Worm (Caenorhabditis elegans) whole organism, L3 larva: ENCODE data around the gene mig-22.

Source experiments
- ama-1 ChIP-seq: fragments of 150-350 bp; optimal IDR thresholded peaks from 2 replicates; lab custom pipeline; 2018
- fkh-10 ChIP-seq: sonication (generic microtip); optimal IDR thresholded peaks from 2 replicates; lab custom pipeline; 2017; ENCODE audit warnings: missing biosample characterization, missing genetic modification reagents, missing genetic modification characterization
- lin-15B ChIP-seq: fragments of 150-350 bp; optimal IDR thresholded peaks from 2 replicates; lab custom pipeline; 2014; ENCODE audit warnings: missing biosample characterization, missing genetic modification characterization
- lin-39 ChIP-seq: fragments of 150-350 bp; optimal IDR thresholded peaks from 2 replicates; lab custom pipeline; 2018; ENCODE audit warnings: missing biosample characterization, missing genetic modification reagents, missing genetic modification characterization
- mdl-1 ChIP-seq: fragments of 150-350 bp; optimal IDR thresholded peaks from 2 replicates; lab custom pipeline; 2014; ENCODE audit warnings: missing biosample characterization, missing genetic modification characterization
- nfya-1 ChIP-seq: sonication (generic microtip); optimal IDR thresholded peaks from 2 replicates; lab custom pipeline; 2017; ENCODE audit warnings: missing genetic modification characterization, mild to moderate bottlenecking, missing compliant biosample characterization, antibody characterized with exemption, moderate library complexity; ENCODE audit not compliant: insufficient read depth
- nhr-25 ChIP-seq: sonication (generic microtip); optimal IDR thresholded peaks from 2 replicates; lab custom pipeline; 2017; ENCODE audit warnings: missing biosample characterization, missing genetic modification characterization
- nhr-76 ChIP-seq: fragments of 150-350 bp; sonication (generic microtip); optimal IDR thresholded peaks from 5 replicates; lab custom pipeline; 2014; ENCODE audit warnings: missing biosample characterization, missing genetic modification characterization
- nhr-77 ChIP-seq: fragments of 150-350 bp; optimal IDR thresholded peaks from 2 replicates; lab custom pipeline; 2014; ENCODE audit warnings: missing biosample characterization, missing genetic modification characterization
- pqm-1 ChIP-seq: fragments of 150-350 bp; optimal IDR thresholded peaks from 2 replicates; lab custom pipeline; 2017; ENCODE audit warnings: missing biosample characterization, missing genetic modification characterization, inconsistent platforms
- unc-39 ChIP-seq: sonication (generic microtip); optimal IDR thresholded peaks from 4 replicates; lab custom pipeline; 2017; ENCODE audit warnings: missing biosample characterization, missing genetic modification characterization
- ztf-11 ChIP-seq: fragments of 150-350 bp; optimal IDR thresholded peaks from 2 replicates; lab custom pipeline; 2014; ENCODE audit warnings: missing biosample characterization, missing genetic modification characterization

DNA sequence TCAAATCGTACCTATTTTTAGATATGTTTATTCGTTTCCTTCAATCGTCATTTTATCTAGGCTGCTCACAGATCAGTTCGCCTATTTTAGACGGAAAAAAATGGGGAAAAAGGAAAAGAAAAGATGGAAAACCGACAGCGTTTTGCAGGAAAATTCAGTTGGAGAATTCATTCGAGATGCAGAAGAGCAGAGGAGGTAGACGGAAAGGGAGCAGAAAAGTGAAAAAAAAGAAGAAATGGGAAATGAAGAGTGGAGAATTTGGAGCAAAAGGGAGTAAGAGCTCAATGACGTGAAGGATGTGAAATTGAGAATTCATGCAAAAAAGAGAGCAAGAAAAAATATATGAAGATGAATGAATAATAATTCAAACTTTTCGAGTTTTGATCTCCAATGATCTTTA is 17.4 kb upstream of the mig-22 start:
- TF ChIP-seq nfya-1 (tag; lab: Kevin White, UChicago) = no peak
- no peak for TF ChIP-seq nhr-76 (tag; lab: Kevin White, UChicago)
- no peak for TF ChIP-seq fkh-10 (GFP tag; lab: Kevin White, UChicago)
- no peak for TF ChIP-seq lin-39 (tag; lab: Kevin White, UChicago)
- TF ChIP-seq nhr-77 = no peak
- no peak for TF ChIP-seq lin-15B (tag; lab: Kevin White, UChicago)
- no peak for TF ChIP-seq ama-1 (lab: Kevin White, UChicago)
- no peak for TF ChIP-seq unc-39
- no peak for TF ChIP-seq pqm-1 (tag; lab: Kevin White, UChicago)
- TF ChIP-seq nhr-25 = no peak
- no peak for TF ChIP-seq ztf-11 (tag; lab: Kevin White, UChicago)
- no peak for TF ChIP-seq mdl-1 (tag; lab: Kevin White, UChicago)
